Fruit fly (Drosophila melanogaster): ENCODE results near the gene CG11313.
A peak's percentile ranks its signal among the peaks of the same experiment; 100 is the strongest.

Gene CG11313

DNA sequence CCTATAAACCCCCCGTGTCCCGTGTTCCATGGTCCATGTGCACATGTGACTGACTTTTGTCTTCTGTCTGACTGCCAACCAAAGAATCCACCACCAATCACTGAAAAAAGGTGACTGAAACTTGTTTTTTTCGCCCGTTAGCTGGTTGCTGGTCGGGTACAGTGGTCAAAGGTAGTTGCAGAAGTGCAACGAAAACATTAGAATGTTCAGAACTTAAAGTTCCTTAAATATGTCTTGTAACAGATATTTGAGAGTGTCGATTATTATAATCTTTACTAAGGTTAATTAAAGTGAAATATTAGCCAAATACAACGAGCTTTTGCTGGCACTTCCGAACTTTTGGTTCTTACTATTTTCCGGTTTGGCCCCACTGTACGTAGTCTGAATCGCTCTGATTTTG is 30.2 kb upstream of the CG11313 start (continued):
- TF ChIP-seq CG9932 (GFP tag; IDR thresholded peaks at IDR 0.05) (no peak), lab (GFP tag; optimal IDR thresholded peaks at IDR 0.05) (peak; percentile 63), en (GFP tag; optimal IDR thresholded peaks at IDR 0.05) (peak; percentile 16), z (GFP tag; IDR thresholded peaks at IDR 0.05) (no peak), CG8765 (GFP tag; IDR thresholded peaks at IDR 0.05) (peak; percentile 54; the same call in 1 of the 2 replicates), CG18476 (GFP tag; optimal IDR thresholded peaks at IDR 0.05) (peak; percentile 51), wek (GFP tag; optimal IDR thresholded peaks at IDR 0.05) (no peak), Dip2 (GFP tag; IDR thresholded peaks at IDR 0.05) (no peak), CG1529 (GFP tag; optimal IDR thresholded peaks at IDR 0.05) (peak; percentile 33), CG13287 (GFP tag; IDR thresholded peaks at IDR 0.05; ENCODE audit: partially characterized antibody) (no peak), dpn (GFP tag; optimal IDR thresholded peaks at IDR 0.05) (peak; percentile 19 to 27), CG7963 (GFP tag; IDR thresholded peaks at IDR 0.05; ENCODE audit: partially characterized antibody) (no peak), Nf-YA (GFP tag; IDR thresholded peaks at IDR 0.05) (no peak), CG11695 (GFP tag; IDR thresholded peaks at IDR 0.05) (0 out of 3 replicates have a peak, but pooled peaks have one; percentile 47), CG15601 (tag; optimal IDR thresholded peaks at IDR 0.05) (peak; percentile 45), CG12659 (GFP tag; optimal IDR thresholded peaks at IDR 0.05) (peak; percentile 13), fd96Cb (tag; optimal IDR thresholded peaks at IDR 0.05) (peak; percentile 58), sna (GFP tag; IDR thresholded peaks at IDR 0.05; ENCODE audit: partially characterized antibody) (no peak), CG16813 (GFP tag; IDR thresholded peaks at IDR 0.05; ENCODE audit: partially characterized antibody) (no peak), maf-S (GFP tag; optimal IDR thresholded peaks at IDR 0.05) (peak; percentile 25), NK7.1 (GFP tag; optimal IDR thresholded peaks at IDR 0.05) (no peak), Dfd (GFP tag; optimal IDR thresholded peaks at IDR 0.05) (no peak), Camta (GFP tag; optimal IDR thresholded peaks at IDR 0.05) (peak; percentile 14), ase (GFP tag; IDR thresholded peaks at IDR 0.05) (no peak), CG8478 (optimal IDR thresholded peaks at IDR 0.05) (no peak), al (GFP tag; IDR thresholded peaks at IDR 0.05) (no peak), Hr39 (optimal IDR thresholded peaks at IDR 0.05) (no peak), CG11247 (GFP tag; IDR thresholded peaks at IDR 0.05) (no peak), CG7745 (tag; optimal IDR thresholded peaks at IDR 0.05) (no peak), ATbp (GFP tag; optimal IDR thresholded peaks at IDR 0.05) (peak; percentile 63), CG2712 (tag; optimal IDR thresholded peaks at IDR 0.05) (peak; percentile 77), dmrt99B (tag; optimal IDR thresholded peaks at IDR 0.05) (peak; percentile 64), Adf1 (GFP tag; IDR thresholded peaks at IDR 0.05) (no peak), Fer1 (GFP tag; optimal IDR thresholded peaks at IDR 0.05) (peak; percentile 62), Fer2 (tag; optimal IDR thresholded peaks at IDR 0.05) (no peak), CG13296 (GFP tag; optimal IDR thresholded peaks at IDR 0.05) (peak; percentile 10), gt (GFP tag; IDR thresholded peaks at IDR 0.05) (no peak), E2f2 (GFP tag; IDR thresholded peaks at IDR 0.05) (no peak), CG1602 (GFP tag; optimal IDR thresholded peaks at IDR 0.05) (peak; percentile 34), Hr51 (GFP tag; optimal IDR thresholded peaks at IDR 0.05) (peak in 1 of 2 experiments; percentile 62), toy (GFP tag; IDR thresholded peaks at IDR 0.05) (no peak), tup (GFP tag; optimal IDR thresholded peaks at IDR 0.05) (no peak), CG1647 (GFP tag; optimal IDR thresholded peaks at IDR 0.05) (no peak), CG1832 (GFP tag; optimal IDR thresholded peaks at IDR 0.05) (no peak), CG18011 (GFP tag; optimal IDR thresholded peaks at IDR 0.05) (no peak), CG9609 (GFP tag; optimal IDR thresholded peaks at IDR 0.05) (no peak), stc (GFP tag; IDR thresholded peaks at IDR 0.05) (peak; percentile 46), chinmo (GFP tag; IDR thresholded peaks at IDR 0.05; ENCODE audit: partially characterized antibody) (no peak), pb (GFP tag; optimal IDR thresholded peaks at IDR 0.05) (no peak), hb (GFP tag; IDR thresholded peaks at IDR 0.05; ENCODE audit: partially characterized antibody) (no peak), otp (GFP tag; IDR thresholded peaks at IDR 0.05) (peak; percentile 51; the same call in 1 of the 3 replicates)

Data from whole organism, embryonic.